Worm (Caenorhabditis elegans) whole organism, L1 larva: ENCODE results near the gene msra-1.

Experiments
- nhr-12 ChIP-seq: sonication (generic microtip); optimal IDR thresholded peaks from 2 replicates; lab custom pipeline; 2017; ENCODE audit warnings: missing biosample characterization, missing genetic modification characterization
- unc-130 ChIP-seq: fragments of 150-350 bp; optimal IDR thresholded peaks from 2 replicates; lab custom pipeline; 2017; ENCODE audit warnings: missing biosample characterization, missing genetic modification characterization, inconsistent platforms

DNA sequence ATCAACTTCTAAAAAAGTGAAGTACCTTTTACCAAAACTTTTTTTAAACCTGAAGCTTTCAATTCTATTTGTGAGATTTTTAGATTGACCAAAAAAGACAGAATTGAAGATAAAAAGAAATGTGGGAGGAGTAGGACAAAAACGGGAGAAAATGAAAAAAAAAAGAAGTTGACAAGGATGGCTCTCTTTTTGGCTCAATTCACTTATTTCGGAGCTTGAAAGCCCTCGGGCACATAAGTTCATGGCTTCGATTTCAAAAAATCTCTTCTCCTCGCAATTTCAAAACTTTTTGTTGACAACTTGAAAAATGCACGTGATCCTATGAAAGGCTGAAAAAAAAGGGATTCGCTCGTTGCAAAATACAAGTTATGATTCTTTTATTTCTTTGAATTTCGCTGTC is 37.6 kb downstream of the msra-1 start:
- TF ChIP-seq unc-130 (no peak), nhr-12 (tag; lab: Kevin White, UChicago) (no peak)
